Fruit fly (Drosophila melanogaster) whole organism, embryonic: ENCODE data around the gene CG5810.

Experiments used
- Adf1 ChIP-seq: fragments of 200-800 bp; sonication (Bioruptor generic); IDR thresholded peaks from 2 replicates; pipeline ENCODE4 v1.3.6; 2022; ENCODE audit warnings: missing biosample characterization, missing genetic modification characterization
- Bdp1 ChIP-seq: fragments of 200-800 bp; sonication (Bioruptor generic); optimal IDR thresholded peaks from 3 replicates; lab custom pipeline; 2016; ENCODE audit warnings: missing biosample characterization, missing genetic modification characterization
- CG10543 ChIP-seq: fragments of 200-800 bp; sonication (Bioruptor generic); optimal IDR thresholded peaks from 3 replicates; lab custom pipeline; 2017; ENCODE audit warnings: missing biosample characterization, mild to moderate bottlenecking, missing genetic modification characterization, moderate library complexity
- CG11398 ChIP-seq: fragments of 200-800 bp; sonication (Bioruptor generic); optimal IDR thresholded peaks from 2 replicates; lab custom pipeline; 2016; ENCODE audit warnings: missing biosample characterization, missing genetic modification characterization
- CG11695 ChIP-seq: fragments of 200-800 bp; sonication (Bioruptor generic); IDR thresholded peaks from 3 replicates; pipeline ENCODE4 v1.3.6; 2022; ENCODE audit warnings: missing biosample characterization, missing genetic modification characterization
- CG12071 ChIP-seq: fragments of 200-800 bp; sonication (Bioruptor generic); optimal IDR thresholded peaks from 3 replicates; lab custom pipeline; 2018; ENCODE audit warnings: missing biosample characterization, mild to moderate bottlenecking, missing genetic modification characterization
- CG12299 ChIP-seq: fragments of 200-800 bp; sonication (Bioruptor generic); optimal IDR thresholded peaks from 2 replicates; lab custom pipeline; 2018; ENCODE audit warnings: missing biosample characterization, mild to moderate bottlenecking, missing genetic modification characterization
- CG13894 ChIP-seq: fragments of 200-800 bp; sonication (Bioruptor generic); optimal IDR thresholded peaks from 3 replicates; lab custom pipeline; 2018; ENCODE audit warnings: missing biosample characterization, mild to moderate bottlenecking, missing genetic modification characterization, moderate library complexity
- CG15269 ChIP-seq: fragments of 200-800 bp; sonication (Bioruptor generic); optimal IDR thresholded peaks from 2 replicates; lab custom pipeline; 2018; ENCODE audit warnings: missing biosample characterization, mild to moderate bottlenecking, missing genetic modification characterization, moderate library complexity
- CG15479 ChIP-seq: fragments of 200-800 bp; sonication (Bioruptor generic); optimal IDR thresholded peaks from 3 replicates; lab custom pipeline; 2019; ENCODE audit warnings: missing biosample characterization, mild to moderate bottlenecking, missing genetic modification characterization, moderate library complexity
- CG15696 ChIP-seq: fragments of 200-800 bp; sonication (Bioruptor generic); optimal IDR thresholded peaks from 2 replicates; lab custom pipeline; 2019; ENCODE audit warnings: missing biosample characterization, mild to moderate bottlenecking, missing genetic modification characterization, moderate library complexity
- CG1603 ChIP-seq: fragments of 200-800 bp; sonication (Bioruptor generic); optimal IDR thresholded peaks from 2 replicates; lab custom pipeline; 2019; ENCODE audit warnings: missing biosample characterization, mild to moderate bottlenecking, missing genetic modification characterization, moderate library complexity
- CG17361 ChIP-seq: fragments of 200-800 bp; sonication (Bioruptor generic); IDR thresholded peaks from 3 replicates; pipeline ENCODE4 v1.3.6; 2022; ENCODE audit warnings: missing biosample characterization, missing genetic modification characterization
- CG17385 ChIP-seq: fragments of 200-800 bp; sonication (Bioruptor generic); optimal IDR thresholded peaks from 3 replicates; lab custom pipeline; 2018; ENCODE audit warnings: missing biosample characterization, mild to moderate bottlenecking, missing genetic modification characterization
- CG18476 ChIP-seq: fragments of 200-800 bp; sonication (Bioruptor generic); optimal IDR thresholded peaks from 2 replicates; lab custom pipeline; 2016; ENCODE audit warnings: missing biosample characterization, mild to moderate bottlenecking, missing genetic modification characterization
- CG2202 ChIP-seq: fragments of 200-800 bp; sonication (Bioruptor generic); optimal IDR thresholded peaks from 2 replicates; lab custom pipeline; 2018; ENCODE audit warnings: missing biosample characterization, mild to moderate bottlenecking, missing genetic modification characterization
- CG5245 ChIP-seq: fragments of 200-800 bp; sonication (Bioruptor generic); optimal IDR thresholded peaks from 3 replicates; lab custom pipeline; 2016; ENCODE audit warnings: missing biosample characterization, missing genetic modification characterization
- CG6765 ChIP-seq: fragments of 200-800 bp; sonication (Bioruptor generic); optimal IDR thresholded peaks from 3 replicates; lab custom pipeline; 2017; ENCODE audit warnings: missing biosample characterization, mild to moderate bottlenecking, missing genetic modification characterization
- CG6854 ChIP-seq: fragments of 200-800 bp; sonication (Bioruptor generic); optimal IDR thresholded peaks from 3 replicates; lab custom pipeline; 2017; ENCODE audit warnings: missing biosample characterization, mild to moderate bottlenecking, missing genetic modification characterization
- CG7372 ChIP-seq: fragments of 200-800 bp; sonication (Bioruptor generic); IDR thresholded peaks from 2 replicates; pipeline ENCODE4 v1.3.6; 2022; ENCODE audit warnings: missing biosample characterization, missing genetic modification characterization
- CG7745 ChIP-seq: fragments of 200-800 bp; sonication (Bioruptor generic); optimal IDR thresholded peaks from 2 replicates; lab custom pipeline; 2018; ENCODE audit warnings: missing biosample characterization, mild to moderate bottlenecking, missing genetic modification characterization, moderate library complexity
- CG7928 ChIP-seq: fragments of 200-800 bp; sonication (Bioruptor generic); optimal IDR thresholded peaks from 2 replicates; lab custom pipeline; 2017; ENCODE audit warnings: missing biosample characterization, mild to moderate bottlenecking, missing genetic modification characterization
- CG8089 ChIP-seq: fragments of 200-800 bp; sonication (Bioruptor generic); optimal IDR thresholded peaks from 3 replicates; lab custom pipeline; 2016; ENCODE audit warnings: missing biosample characterization, missing genetic modification characterization
- Ets97D ChIP-seq: fragments of 200-800 bp; sonication (Bioruptor generic); optimal IDR thresholded peaks from 3 replicates; lab custom pipeline; 2016; ENCODE audit warnings: missing biosample characterization, missing genetic modification characterization
- Gsc ChIP-seq: fragments of 200-800 bp; sonication (Bioruptor generic); IDR thresholded peaks from 2 replicates; pipeline ENCODE4 v1.3.6; 2022; ENCODE audit warnings: missing biosample characterization, missing genetic modification characterization
- Kr ChIP-seq: fragments of 200-800 bp; sonication (Bioruptor generic); optimal IDR thresholded peaks from 2 replicates; lab custom pipeline; 2017; ENCODE audit warnings: missing biosample characterization, mild to moderate bottlenecking, missing genetic modification characterization
- Oli ChIP-seq: fragments of 200-800 bp; sonication (Bioruptor generic); optimal IDR thresholded peaks from 2 replicates; lab custom pipeline; 2018; ENCODE audit warnings: missing biosample characterization, mild to moderate bottlenecking, missing genetic modification characterization, moderate library complexity
- Sox102F ChIP-seq: fragments of 200-800 bp; sonication (Bioruptor generic); optimal IDR thresholded peaks from 2 replicates; lab custom pipeline; 2018; ENCODE audit warnings: missing biosample characterization, mild to moderate bottlenecking, missing genetic modification characterization, moderate library complexity
- Vsx1 ChIP-seq: fragments of 200-800 bp; sonication (Bioruptor generic); optimal IDR thresholded peaks from 2 replicates; lab custom pipeline; 2017; ENCODE audit warnings: missing biosample characterization, mild to moderate bottlenecking, missing genetic modification characterization, missing genetic modification reagents
- bowl ChIP-seq: fragments of 200-800 bp; sonication (Bioruptor generic); IDR thresholded peaks from 2 replicates; pipeline ENCODE4 v1.3.6; 2022; ENCODE audit warnings: missing biosample characterization, missing genetic modification characterization
- chinmo ChIP-seq: fragments of 200-800 bp; sonication (Bioruptor generic); IDR thresholded peaks from 4 replicates; pipeline ENCODE4 v1.3.6; 2022; ENCODE audit warnings: missing biosample characterization, missing genetic modification characterization; ENCODE audit not compliant: partially characterized antibody
- chm ChIP-seq: fragments of 200-800 bp; sonication (Bioruptor generic); IDR thresholded peaks from 2 replicates; pipeline ENCODE4 v1.3.6; 2022; ENCODE audit warnings: missing biosample characterization, missing genetic modification characterization
- dimm ChIP-seq: fragments of 200-800 bp; sonication (Bioruptor generic); IDR thresholded peaks from 2 replicates; pipeline ENCODE4 v1.3.6; 2022; ENCODE audit warnings: missing biosample characterization, missing genetic modification characterization
- ems ChIP-seq: fragments of 200-800 bp; sonication (Bioruptor generic); optimal IDR thresholded peaks from 3 replicates; lab custom pipeline; 2016; ENCODE audit warnings: missing biosample characterization, missing genetic modification characterization
- kah ChIP-seq: fragments of 200-800 bp; sonication (Bioruptor generic); optimal IDR thresholded peaks from 2 replicates; lab custom pipeline; 2018; ENCODE audit warnings: missing biosample characterization, mild to moderate bottlenecking, missing genetic modification characterization
- luna ChIP-seq: fragments of 200-800 bp; sonication (Bioruptor generic); optimal IDR thresholded peaks from 2 replicates; lab custom pipeline; 2016; ENCODE audit warnings: missing biosample characterization, missing genetic modification characterization
- odd ChIP-seq: fragments of 200-800 bp; sonication (Bioruptor generic); optimal IDR thresholded peaks from 2 replicates; lab custom pipeline; 2017; ENCODE audit warnings: missing biosample characterization, mild to moderate bottlenecking, missing genetic modification characterization
- pfk ChIP-seq: fragments of 200-800 bp; sonication (Bioruptor generic); optimal IDR thresholded peaks from 2 replicates; lab custom pipeline; 2018; ENCODE audit warnings: missing biosample characterization, mild to moderate bottlenecking, missing genetic modification characterization, moderate library complexity
- ranshi ChIP-seq: fragments of 200-800 bp; sonication (Bioruptor generic); IDR thresholded peaks from 2 replicates; pipeline ENCODE4 v1.3.6; 2022; ENCODE audit warnings: missing biosample characterization, missing genetic modification characterization
- run ChIP-seq: fragments of 200-800 bp; sonication (Bioruptor generic); optimal IDR thresholded peaks from 3 replicates; lab custom pipeline; 2018; ENCODE audit warnings: missing biosample characterization, mild to moderate bottlenecking, missing genetic modification characterization
- scrt ChIP-seq: fragments of 200-800 bp; sonication (Bioruptor generic); optimal IDR thresholded peaks from 2 replicates; lab custom pipeline; 2018; ENCODE audit warnings: missing biosample characterization, mild to moderate bottlenecking, missing genetic modification characterization, moderate library complexity
- sens ChIP-seq: fragments of 200-800 bp; sonication (Bioruptor generic); peaks from one replicate; lab custom pipeline; 2016; ENCODE audit warnings: missing biosample characterization, missing genetic modification characterization
- sima ChIP-seq: fragments of 200-800 bp; sonication (Bioruptor generic); optimal IDR thresholded peaks from 2 replicates; lab custom pipeline; 2016; ENCODE audit warnings: missing biosample characterization, missing genetic modification characterization
- slbo ChIP-seq: fragments of 200-800 bp; sonication (Bioruptor generic); IDR thresholded peaks from 2 replicates; pipeline ENCODE4 v1.3.6; 2022; ENCODE audit warnings: missing biosample characterization, missing genetic modification characterization
- sna ChIP-seq: fragments of 200-800 bp; sonication (Bioruptor generic); IDR thresholded peaks from 2 replicates; pipeline ENCODE4 v1.3.6; 2022; ENCODE audit warnings: missing biosample characterization, missing genetic modification characterization; ENCODE audit not compliant: partially characterized antibody
- tap ChIP-seq: fragments of 200-800 bp; optimal IDR thresholded peaks from 3 replicates; lab custom pipeline; 2019; ENCODE audit warnings: missing biosample characterization, mild to moderate bottlenecking, missing genetic modification characterization, moderate library complexity
- vvl ChIP-seq: fragments of 200-800 bp; sonication (Bioruptor generic); IDR thresholded peaks from 2 replicates; pipeline ENCODE4 v1.3.6; 2022; ENCODE audit warnings: missing biosample characterization, missing genetic modification characterization
- wdn ChIP-seq: fragments of 200-800 bp; sonication (Bioruptor generic); IDR thresholded peaks from 2 replicates; pipeline ENCODE4 v1.3.6; 2022; ENCODE audit warnings: missing biosample characterization, missing genetic modification characterization
- zfh2 ChIP-seq: fragments of 200-800 bp; sonication (Bioruptor generic); optimal IDR thresholded peaks from 2 replicates; lab custom pipeline; 2016; ENCODE audit warnings: missing biosample characterization, missing genetic modification characterization

CG5810 gene

dm6 chr3R:21204500-21205167 lies 41.1 kb downstream of the CG5810 start (continued):
- TF ChIP-seq CG6854 (GFP tag; lab: Kevin White, UChicago) (peak; percentile 40), Bdp1 (peak; percentile 56), Adf1 (peak; percentile 9; the same call in 1 of the 2 replicates), CG17385 (GFP tag; lab: Kevin White, UChicago) (peak; percentile 10), kah (GFP tag; lab: Kevin White, UChicago) (peak; percentile 39), CG12071 (GFP tag; lab: Kevin White, UChicago) (peak; percentile 62), pfk (GFP tag; lab: Kevin White, UChicago) (peak; percentile 92), Oli (tag; lab: Kevin White, UChicago) (peak; percentile 92), CG10543 (GFP tag; lab: Kevin White, UChicago) (no peak), chm (GFP tag; lab: Robert Waterston, UW) (no peak; the same call in 1 of the 2 replicates), sna (peak; percentile 32; the same call in 1 of the 2 replicates), Ets97D (GFP tag; lab: Kevin White, UChicago) (peak; percentile 57), ranshi (GFP tag; lab: Robert Waterston, UW) (peak; percentile 55), CG6765 (GFP tag; lab: Kevin White, UChicago) (no peak), bowl (no peak), CG11398 (GFP tag; lab: Kevin White, UChicago) (peak; percentile 85), sima (GFP tag; lab: Kevin White, UChicago) (peak; percentile 72), tap (tag; lab: Kevin White, UChicago) (peak; percentile 83), Gsc (0 out of 2 replicates have a peak, but pooled peaks have one; percentile 35), ems (GFP tag; lab: Kevin White, UChicago) (peak; percentile 75), CG17361 (GFP tag; lab: Robert Waterston, UW) (peak; percentile 95), scrt (GFP tag; lab: Kevin White, UChicago) (peak; percentile 79), CG11695 (GFP tag; lab: Robert Waterston, UW) (peak; percentile 76), sens (GFP tag; lab: Kevin White, UChicago) (peak; percentile 99), CG13894 (tag; lab: Kevin White, UChicago) (peak; percentile 9), Sox102F (GFP tag; lab: Kevin White, UChicago) (peak; percentile 94), chinmo (GFP tag; lab: Robert Waterston, UW) (peak; percentile 93; the same call in 2 of the 4 replicates), CG7372 (GFP tag; lab: Robert Waterston, UW) (peak; percentile 52), CG15696 (tag; lab: Kevin White, UChicago) (peak; percentile 57), CG5245 (GFP tag; lab: Kevin White, UChicago) (peak; percentile 84), CG15479 (no peak), luna (GFP tag; lab: Kevin White, UChicago) (peak; percentile 35), dimm (GFP tag; lab: Robert Waterston, UW) (no peak), CG15269 (tag; lab: Kevin White, UChicago) (peak; percentile 81), CG2202 (peak; percentile 61), wdn (GFP tag; lab: Robert Waterston, UW) (no peak), slbo (GFP tag; lab: Robert Waterston, UW) (peak; percentile 45; the same call in 1 of the 2 replicates), Kr (GFP tag; lab: Kevin White, UChicago) (no peak), CG7745 (tag; lab: Kevin White, UChicago) (no peak), Vsx1 (peak; percentile 76), run (tag; lab: Kevin White, UChicago) (peak; percentile 88), CG7928 (GFP tag; lab: Kevin White, UChicago) (no peak), CG8089 (GFP tag; lab: Kevin White, UChicago) (peak; percentile 80), CG18476 (GFP tag; lab: Kevin White, UChicago) (peak; percentile 75), CG1603 (tag; lab: Kevin White, UChicago) (peak; percentile 95), vvl (GFP tag; lab: Robert Waterston, UW) (peak; percentile 70), zfh2 (GFP tag; lab: Kevin White, UChicago) (peak; percentile 5), odd (GFP tag; lab: Kevin White, UChicago) (peak; percentile 66), CG12299 (tag; lab: Kevin White, UChicago) (peak; percentile 25)
